Worm (Caenorhabditis elegans) whole organism, midembryonic: ENCODE measurements around the gene Y49E10.10.
"Not testable (repeated sequence)": the region's sequence is repeated elsewhere in the genome, so short reads cannot be mapped to it uniquely, and the experiment has no call there.

Experiments
- T22C8.4 ChIP-seq: fragments of 200-800 bp; sonication (Bioruptor generic); IDR thresholded peaks from 2 replicates; pipeline ENCODE4 v1.3.6; 2022; ENCODE audit warnings: missing genetic modification characterization, missing compliant biosample characterization
- cog-1 ChIP-seq: sonication (generic microtip); optimal IDR thresholded peaks from 2 replicates; lab custom pipeline; 2016; ENCODE audit warnings: missing genetic modification characterization, missing compliant biosample characterization
- flt-1 ChIP-seq: fragments of 200-800 bp; sonication (Bioruptor generic); IDR thresholded peaks from 2 replicates; pipeline ENCODE4 v1.3.6; 2022; ENCODE audit warnings: missing genetic modification characterization, missing compliant biosample characterization
- klf-2 ChIP-seq: fragments of 200-800 bp; sonication (Bioruptor generic); conservative IDR thresholded peaks from 2 replicates; pipeline ENCODE4 v1.3.6; 2022; ENCODE audit warnings: missing genetic modification reagents, missing genetic modification characterization, missing compliant biosample characterization
- med-1 ChIP-seq: sonication (generic microtip); optimal IDR thresholded peaks from 2 replicates; lab custom pipeline; 2017; ENCODE audit warnings: missing genetic modification characterization, mild to moderate bottlenecking, missing compliant biosample characterization, antibody characterized with exemption, missing genetic modification reagents; ENCODE audit not compliant: insufficient read depth
- ref-1 ChIP-seq: fragments of 200-800 bp; sonication (Bioruptor generic); conservative IDR thresholded peaks from 2 replicates; pipeline ENCODE4 v1.3.6; 2022; ENCODE audit warnings: missing genetic modification reagents, missing genetic modification characterization, missing compliant biosample characterization
- tab-1 ChIP-seq: fragments of 200-800 bp; sonication (Bioruptor generic); IDR thresholded peaks from 2 replicates; pipeline ENCODE4 v1.3.6; 2022; ENCODE audit warnings: missing genetic modification characterization, missing compliant biosample characterization
- ztf-23 ChIP-seq: fragments of 200-800 bp; sonication (Bioruptor generic); IDR thresholded peaks from 2 replicates; pipeline ENCODE4 v1.3.6; 2022; ENCODE audit warnings: missing genetic modification reagents, missing genetic modification characterization, missing compliant biosample characterization
- ztf-29 ChIP-seq: fragments of 200-800 bp; sonication (Bioruptor generic); IDR thresholded peaks from 2 replicates; pipeline ENCODE4 v1.3.6; 2022; ENCODE audit warnings: missing genetic modification reagents, missing genetic modification characterization, missing compliant biosample characterization

Y49E10.10 gene

DNA sequence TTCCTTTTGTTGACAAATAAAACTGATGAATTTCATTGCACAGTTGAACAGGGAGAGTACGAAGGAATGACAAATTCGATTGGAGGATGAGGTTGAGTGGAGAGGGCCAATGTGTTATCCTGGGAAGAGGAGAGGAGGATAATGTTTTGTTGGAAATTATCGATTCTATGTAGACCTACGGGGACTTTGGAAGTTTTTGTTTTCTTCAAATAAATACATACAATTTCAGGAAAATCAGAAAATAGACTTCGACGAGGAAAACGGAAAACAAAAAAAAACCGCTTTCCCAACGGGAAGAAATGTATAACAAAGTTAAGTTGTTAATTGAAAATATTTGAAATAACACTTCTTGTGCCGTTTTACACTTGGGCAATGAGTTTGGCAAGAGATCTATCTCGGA lies 11.6 kb upstream of the Y49E10.10 start, which contains the start of gene Y49E10.4:
Gene Y49E10.4 (minus strand): TSS at position 101 of the 400 bp plus-strand sequence.
- TF ChIP-seq cog-1 (tag; lab: Kevin White, UChicago); ztf-29 (GFP tag; lab: Robert Waterston, UW); flt-1 (GFP tag; lab: Robert Waterston, UW): not testable (repeated sequence)

DNA sequence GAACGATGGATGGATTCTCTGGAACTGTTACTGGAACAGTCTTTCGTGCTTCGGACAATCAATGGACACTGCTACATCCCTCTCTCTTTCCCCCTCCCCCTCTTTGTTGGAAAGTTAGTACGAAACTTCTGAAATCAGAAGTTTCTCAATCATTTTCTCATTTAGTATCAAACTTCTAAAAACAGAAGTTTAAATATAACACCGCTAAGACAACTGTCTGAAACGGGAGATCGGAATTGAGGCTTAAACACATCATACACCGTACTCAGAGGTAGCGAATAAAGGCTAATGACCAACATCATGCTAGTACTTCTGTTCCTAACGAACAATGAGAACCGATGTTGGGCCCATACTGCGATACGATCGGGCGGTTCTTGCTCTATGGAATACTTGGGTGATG lies 8.7 kb upstream of the Y49E10.10 start, which contains the start of gene Y49E10.30:
Gene Y49E10.30 (plus strand): TSS at position 301 of the 400 bp plus-strand sequence.
- not testable (repeated sequence) for TF ChIP-seq tab-1; flt-1 (GFP tag; lab: Robert Waterston, UW); T22C8.4 (GFP tag; lab: Robert Waterston, UW)

DNA sequence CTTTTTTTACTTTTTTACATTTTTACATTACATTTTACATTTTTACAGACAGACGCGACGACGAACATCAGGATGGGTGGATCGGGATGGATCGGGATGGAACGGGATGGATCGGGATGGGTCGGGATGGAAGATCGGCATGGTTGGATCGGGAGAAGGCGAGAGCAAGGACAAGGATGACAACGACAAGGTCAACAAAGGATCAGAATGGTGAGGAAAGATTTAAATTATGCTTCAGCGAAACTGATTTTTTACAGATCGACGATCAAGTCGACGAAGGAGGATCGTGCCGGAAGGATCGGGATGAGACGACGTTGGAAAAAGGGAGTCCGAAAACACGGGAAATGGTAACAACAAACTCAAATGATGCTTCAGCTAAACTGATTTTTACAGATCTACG lies 7.2 kb upstream of the Y49E10.10 start:
- no peak for TF ChIP-seq klf-2 (GFP tag; lab: Robert Waterston, UW)

DNA sequence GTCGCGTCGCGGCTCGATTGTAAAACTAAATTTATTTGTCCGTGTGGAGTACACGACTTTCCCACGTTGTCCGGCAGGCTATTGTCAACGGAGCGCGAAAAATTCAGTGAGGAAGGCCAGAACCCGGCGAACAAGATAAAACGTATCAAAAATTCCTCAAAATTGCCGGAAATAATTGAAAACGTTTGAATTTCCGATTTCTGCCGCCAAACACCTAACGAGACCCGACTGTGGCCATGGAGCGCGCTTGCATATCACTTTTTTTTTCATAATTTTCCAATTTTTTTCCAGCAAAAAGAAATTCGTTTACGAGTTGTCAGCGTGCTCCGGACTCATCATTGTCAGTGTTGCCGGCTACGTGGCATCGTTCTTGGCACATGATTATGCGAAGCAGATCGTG lies 3.2 kb downstream of the Y49E10.10 start:
- no peak for TF ChIP-seq ztf-29 (GFP tag; lab: Robert Waterston, UW)
- TF ChIP-seq klf-2 (GFP tag; lab: Robert Waterston, UW), result no peak
- no peak for TF ChIP-seq cog-1 (tag; lab: Kevin White, UChicago)
- no peak for TF ChIP-seq med-1 (GFP tag; lab: Kevin White, UChicago)
- TF ChIP-seq flt-1 (GFP tag; lab: Robert Waterston, UW), result no peak
- TF ChIP-seq T22C8.4 (GFP tag; lab: Robert Waterston, UW), result no peak
- TF ChIP-seq tab-1, result no peak
- no peak for TF ChIP-seq ztf-23 (GFP tag; lab: Robert Waterston, UW)
- TF ChIP-seq ref-1 (GFP tag; lab: Robert Waterston, UW), result no peak

DNA sequence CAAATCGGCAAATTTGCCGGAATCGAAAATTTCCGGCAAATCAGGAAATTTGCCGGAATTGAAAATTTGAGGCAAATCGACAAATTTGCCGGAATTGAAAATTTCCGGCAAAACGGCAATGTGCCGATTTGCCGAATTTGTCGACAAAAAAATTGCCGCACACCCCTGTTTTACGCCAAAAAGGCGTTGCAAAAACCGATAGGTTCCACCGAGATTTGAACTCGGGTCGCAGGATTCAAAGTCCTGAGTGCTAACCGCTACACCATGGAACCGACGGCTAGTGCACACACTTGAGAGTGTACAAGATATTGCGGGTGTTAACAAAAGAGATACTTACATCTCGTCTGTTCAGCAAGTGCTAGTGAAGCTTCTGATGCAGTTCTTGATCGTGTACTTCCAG lies 4.4 kb downstream of the Y49E10.10 start:
- TF ChIP-seq ztf-23 (GFP tag; lab: Robert Waterston, UW), result peak; percentile 47; the same call in 1 of the 2 replicates
- TF ChIP-seq tab-1, result peak; percentile 84
- peak; percentile 86 for TF ChIP-seq flt-1 (GFP tag; lab: Robert Waterston, UW)
- TF ChIP-seq med-1 (GFP tag; lab: Kevin White, UChicago), result no peak
- 0 out of 2 replicates have a peak, but pooled peaks have one; percentile 50 for TF ChIP-seq ref-1 (GFP tag; lab: Robert Waterston, UW)
- peak; percentile 46; the same call in 1 of the 2 replicates for TF ChIP-seq klf-2 (GFP tag; lab: Robert Waterston, UW)
- TF ChIP-seq cog-1 (tag; lab: Kevin White, UChicago), result no peak
- TF ChIP-seq ztf-29 (GFP tag; lab: Robert Waterston, UW), result peak; percentile 62
- TF ChIP-seq T22C8.4 (GFP tag; lab: Robert Waterston, UW), result peak; percentile 29; the same call in 1 of the 2 replicates

DNA sequence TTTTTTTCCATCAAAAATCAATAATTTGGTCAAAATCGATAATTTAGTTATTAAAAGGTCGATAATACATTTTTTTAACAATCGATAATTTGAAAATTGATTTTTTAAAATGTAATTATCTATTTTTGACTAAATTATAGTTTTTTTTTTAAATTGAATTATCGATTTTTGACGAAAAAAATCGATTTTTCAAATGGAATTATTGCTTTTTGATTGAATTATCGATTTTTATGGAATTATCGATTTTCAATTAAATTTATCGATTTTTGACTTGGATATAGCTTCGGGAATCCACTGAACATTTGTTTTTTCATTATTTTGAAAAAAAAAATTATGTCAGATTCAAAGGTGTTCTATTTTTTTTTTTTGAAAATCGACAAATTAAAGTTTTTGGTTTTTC lies 15.0 kb downstream of the Y49E10.10 start:
- TF ChIP-seq T22C8.4 (GFP tag; lab: Robert Waterston, UW), result peak; percentile 70
- TF ChIP-seq ztf-29 (GFP tag; lab: Robert Waterston, UW), result no peak

DNA sequence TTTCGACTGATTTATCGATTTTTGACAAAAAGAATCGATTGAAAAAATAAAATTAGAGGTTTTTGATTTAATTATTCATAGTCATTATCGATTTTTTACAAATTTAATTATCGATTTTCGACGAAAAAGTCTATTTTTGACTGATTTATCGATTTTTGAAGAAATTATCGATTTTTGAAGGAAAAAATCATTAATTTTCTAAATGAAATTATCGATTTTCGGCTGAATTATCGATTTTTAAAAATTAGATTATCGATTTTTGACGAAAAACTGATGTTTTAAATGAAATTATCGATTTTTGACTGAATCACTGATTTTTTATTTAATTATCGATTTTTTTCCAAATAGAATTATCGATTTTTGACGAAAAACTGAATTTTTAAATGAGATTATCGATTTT lies 15.8 kb downstream of the Y49E10.10 start:
- TF ChIP-seq ztf-23 (GFP tag; lab: Robert Waterston, UW) (no peak), T22C8.4 (GFP tag; lab: Robert Waterston, UW) (peak; percentile 58; the same call in 1 of the 2 replicates), med-1 (GFP tag; lab: Kevin White, UChicago) (no peak), cog-1 (tag; lab: Kevin White, UChicago) (no peak), klf-2 (GFP tag; lab: Robert Waterston, UW) (no peak)

DNA sequence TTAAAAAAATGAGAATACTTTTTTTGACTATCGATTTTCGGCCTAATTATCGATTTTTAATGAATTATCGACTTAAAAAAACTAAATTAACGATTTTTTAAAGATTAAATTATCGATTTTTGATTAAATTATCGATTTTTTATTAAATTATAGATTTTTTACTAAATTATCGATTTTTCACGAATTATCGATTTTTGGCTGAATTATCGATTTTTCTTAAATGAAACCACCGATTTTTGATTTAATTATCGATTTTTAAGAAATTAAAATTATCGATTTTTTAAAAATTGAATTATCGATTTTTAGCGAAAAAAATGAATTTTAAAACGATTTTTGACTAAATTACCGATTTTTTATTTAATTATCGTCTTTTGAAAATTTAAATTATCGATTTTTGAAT lies 16.4 kb downstream of the Y49E10.10 start:
- TF ChIP-seq ztf-23 (GFP tag; lab: Robert Waterston, UW) (no peak), T22C8.4 (GFP tag; lab: Robert Waterston, UW) (peak; percentile 94), med-1 (GFP tag; lab: Kevin White, UChicago) (no peak)

DNA sequence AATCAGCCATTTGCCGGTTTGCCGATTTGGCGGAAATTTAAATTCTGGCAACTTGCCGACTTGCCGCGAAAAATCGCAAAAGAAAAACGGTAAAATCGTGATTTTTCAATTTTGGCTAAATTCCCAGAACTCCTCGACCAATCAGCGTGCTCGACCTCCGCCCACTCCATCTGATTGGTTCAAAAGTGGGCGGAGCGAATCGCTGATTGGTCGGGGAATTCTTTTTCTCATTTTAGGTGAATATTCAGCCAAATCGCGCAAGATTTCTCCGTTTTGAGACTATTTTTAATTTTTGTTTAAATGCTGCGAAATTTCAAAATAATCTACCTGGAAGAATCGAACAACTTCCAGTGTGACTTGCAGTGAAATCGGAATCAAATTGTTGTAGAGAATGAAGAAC lies 19.3 kb downstream of the Y49E10.10 start:
- no peak for TF ChIP-seq klf-2 (GFP tag; lab: Robert Waterston, UW)
- TF ChIP-seq ztf-23 (GFP tag; lab: Robert Waterston, UW), result 0 out of 2 replicates have a peak, but pooled peaks have one; percentile 24

DNA sequence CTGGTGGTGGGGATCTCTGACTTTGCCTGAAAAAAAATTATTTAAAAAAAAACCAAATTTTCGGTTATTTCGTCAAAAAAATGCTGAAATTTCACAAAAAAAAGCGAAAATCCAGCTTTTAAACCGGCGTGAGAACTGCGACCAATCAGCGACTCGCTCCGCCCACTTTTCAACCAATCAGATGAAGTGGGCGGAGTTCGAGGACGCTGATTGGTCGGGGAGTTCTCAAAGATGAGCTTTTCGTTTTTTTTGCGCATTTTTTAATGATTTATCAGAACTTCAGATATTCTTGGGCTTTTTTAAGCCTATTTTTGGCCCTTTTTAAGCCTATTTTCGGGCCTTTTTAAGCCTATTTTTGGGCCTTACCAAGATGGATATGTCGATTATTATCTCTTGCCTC lies 25.0 kb downstream of the Y49E10.10 start:
- TF ChIP-seq ref-1 (GFP tag; lab: Robert Waterston, UW) (no peak), cog-1 (tag; lab: Kevin White, UChicago) (no peak), tab-1 (no peak)

DNA sequence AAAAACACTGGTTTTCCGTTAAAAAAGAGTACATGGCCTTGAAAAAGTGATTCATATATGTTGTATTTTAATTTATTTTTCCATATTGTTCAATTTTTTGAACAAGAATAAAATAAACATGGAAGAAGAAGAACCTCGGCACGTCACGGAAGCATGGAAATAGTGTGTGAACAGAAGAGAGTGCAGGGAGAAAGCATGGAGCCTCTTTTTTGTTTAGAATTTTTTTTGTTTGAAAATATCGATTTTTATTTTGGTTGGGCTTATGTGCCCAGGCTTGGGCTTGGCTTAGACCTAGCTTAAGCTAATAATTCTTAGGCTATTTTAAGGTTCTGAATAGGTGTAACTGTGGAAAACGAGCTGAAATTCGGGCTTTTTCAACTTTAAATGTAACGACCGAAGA lies 26.4 kb downstream of the Y49E10.10 start, which contains the start of gene tat-1:
Gene tat-1 (minus strand): TSS at position 11 of the 400 bp plus-strand sequence.
- TF ChIP-seq klf-2 (GFP tag; lab: Robert Waterston, UW) (no peak), ztf-23 (GFP tag; lab: Robert Waterston, UW) (no peak), flt-1 (GFP tag; lab: Robert Waterston, UW) (no peak), med-1 (GFP tag; lab: Kevin White, UChicago) (no peak), ref-1 (GFP tag; lab: Robert Waterston, UW) (no peak), tab-1 (no peak), ztf-29 (GFP tag; lab: Robert Waterston, UW) (no peak)
